Fruit fly (Drosophila melanogaster): ENCODE data around the gene robo2.

dm6 chr2L:1361771-1362632 lies 58.3 kb downstream of the robo2 start, which contains the start of gene NLaz:
- TF ChIP-seq psq (optimal IDR thresholded peaks at IDR 0.05) (no peak), CG8478 (optimal IDR thresholded peaks at IDR 0.05) (no peak), usp (GFP tag; optimal IDR thresholded peaks at IDR 0.05) (no peak), pan (optimal IDR thresholded peaks at IDR 0.05) (no peak), EcR (GFP tag; optimal IDR thresholded peaks at IDR 0.05) (peak in 1 of 2 experiments; percentile 46), Dll (optimal IDR thresholded peaks at IDR 0.05) (no peak)

Data from whole organism.